Worm (Caenorhabditis elegans) whole organism, L4 larva: Measurements from ENCODE around the gene H35N09.2.

Source experiments
- D1046.2 ChIP-seq: fragments of 200-800 bp; sonication (Bioruptor generic); IDR thresholded peaks from 2 replicates; pipeline ENCODE4 v1.3.6; 2022; ENCODE audit warnings: missing genetic modification characterization, missing compliant biosample characterization
- F10B5.3 ChIP-seq: sonication (generic microtip); optimal IDR thresholded peaks from 2 replicates; lab custom pipeline; 2016; ENCODE audit warnings: mild to moderate bottlenecking, missing genetic modification characterization, missing compliant biosample characterization
- F26F4.8 ChIP-seq: fragments of 200-800 bp; sonication (Bioruptor generic); conservative IDR thresholded peaks from 2 replicates; pipeline ENCODE4 v1.3.6; 2022; ENCODE audit warnings: missing genetic modification characterization, missing compliant biosample characterization
- T20F7.1 ChIP-seq: fragments of 200-800 bp; sonication (Bioruptor generic); optimal IDR thresholded peaks from 2 replicates; lab custom pipeline; 2018; ENCODE audit warnings: mild to moderate bottlenecking, missing genetic modification characterization, missing compliant biosample characterization
- Y48G9A.11 ChIP-seq: fragments of 200-800 bp; sonication (Bioruptor generic); IDR thresholded peaks from 2 replicates; pipeline ENCODE4 v1.3.6; 2022; ENCODE audit warnings: missing genetic modification reagents, missing genetic modification characterization, missing compliant biosample characterization
- Y5F2A.4 ChIP-seq: fragments of 200-800 bp; sonication (Bioruptor generic); optimal IDR thresholded peaks from 2 replicates; lab custom pipeline; 2018; ENCODE audit warnings: mild to moderate bottlenecking, missing genetic modification characterization, missing compliant biosample characterization
- Y75B8A.6 ChIP-seq: fragments of 200-800 bp; sonication (Bioruptor generic); IDR thresholded peaks from 2 replicates; pipeline ENCODE4 v1.3.6; 2022; ENCODE audit warnings: missing genetic modification reagents, missing genetic modification characterization, missing compliant biosample characterization
- ZK337.2 ChIP-seq: fragments of 200-800 bp; sonication (Bioruptor generic); IDR thresholded peaks from 2 replicates; pipeline ENCODE4 v1.3.6; 2022; ENCODE audit warnings: missing genetic modification reagents, missing genetic modification characterization, missing compliant biosample characterization
- aha-1 ChIP-seq: fragments of 150-350 bp; peaks from one replicate; lab custom pipeline; 2014; ENCODE audit warnings: missing biosample characterization, missing genetic modification characterization
- aly-2 ChIP-seq: sonication (generic microtip); optimal IDR thresholded peaks from 2 replicates; lab custom pipeline; 2018; ENCODE audit warnings: missing biosample characterization, missing genetic modification characterization
- attf-4 ChIP-seq: sonication (generic microtip); optimal IDR thresholded peaks from 3 replicates; lab custom pipeline; 2017; ENCODE audit warnings: missing biosample characterization, missing genetic modification characterization
- ceh-20 ChIP-seq: fragments of 200-800 bp; sonication (Bioruptor generic); IDR thresholded peaks from 2 replicates; pipeline ENCODE4 v1.3.6; 2022; ENCODE audit warnings: missing genetic modification reagents, missing genetic modification characterization, missing compliant biosample characterization
- ceh-28 ChIP-seq: fragments of 150-350 bp; optimal IDR thresholded peaks from 2 replicates; lab custom pipeline; 2014; ENCODE audit warnings: missing biosample characterization, missing genetic modification reagents, missing genetic modification characterization
- ceh-32 ChIP-seq: sonication (generic microtip); optimal IDR thresholded peaks from 2 replicates; lab custom pipeline; 2016; ENCODE audit warnings: mild to moderate bottlenecking, missing genetic modification characterization, missing compliant biosample characterization; ENCODE audit not compliant: poor library complexity
- ceh-44 ChIP-seq: fragments of 200-800 bp; sonication (Bioruptor generic); IDR thresholded peaks from 2 replicates; pipeline ENCODE4 v1.3.6; 2022; ENCODE audit warnings: missing genetic modification reagents, missing genetic modification characterization, missing compliant biosample characterization
- cey-2 ChIP-seq: sonication (generic microtip); optimal IDR thresholded peaks from 3 replicates; lab custom pipeline; 2017; ENCODE audit warnings: missing genetic modification characterization, mild to moderate bottlenecking, missing compliant biosample characterization, antibody characterized with exemption, borderline replicate concordance; ENCODE audit not compliant: insufficient read depth
- ctbp-1 ChIP-seq: fragments of 200-800 bp; sonication (Bioruptor generic); IDR thresholded peaks from 2 replicates; pipeline ENCODE4 v1.3.6; 2022; ENCODE audit warnings: missing genetic modification reagents, missing genetic modification characterization, missing compliant biosample characterization
- daf-16 ChIP-seq, 3 experiments: sonication (generic microtip); optimal IDR thresholded peaks; 2 replicates each; lab custom pipeline; 2016 to 2017; ENCODE audit warnings: missing genetic modification characterization in 3 of 3, missing genetic modification reagents in 3 of 3, mild to moderate bottlenecking in 2 of 3, missing compliant biosample characterization in 2 of 3, missing biosample characterization in 1 of 3, moderate library complexity in 1 of 3
- dmd-9 ChIP-seq: fragments of 200-800 bp; sonication (Bioruptor generic); IDR thresholded peaks from 2 replicates; pipeline ENCODE4 v1.3.6; 2022; ENCODE audit warnings: missing genetic modification reagents, missing genetic modification characterization, missing compliant biosample characterization
- dve-1 ChIP-seq: sonication (generic microtip); optimal IDR thresholded peaks from 2 replicates; lab custom pipeline; 2017; ENCODE audit warnings: antibody characterized with exemption, mild to moderate bottlenecking, missing genetic modification characterization, missing compliant biosample characterization; ENCODE audit not compliant: insufficient read depth
- egl-27 ChIP-seq: sonication (generic microtip); optimal IDR thresholded peaks from 3 replicates; lab custom pipeline; 2017; ENCODE audit warnings: missing biosample characterization, missing genetic modification reagents, missing genetic modification characterization
- egl-43 ChIP-seq: fragments of 200-800 bp; sonication (Bioruptor generic); IDR thresholded peaks from 2 replicates; pipeline ENCODE4 v1.3.6; 2022; ENCODE audit warnings: missing genetic modification reagents, missing genetic modification characterization, missing compliant biosample characterization
- hmg-1.1 ChIP-seq: fragments of 200-800 bp; sonication (Bioruptor generic); IDR thresholded peaks from 2 replicates; pipeline ENCODE4 v1.3.6; 2022; ENCODE audit warnings: missing genetic modification reagents, missing genetic modification characterization, missing compliant biosample characterization
- lim-7 ChIP-seq: fragments of 200-800 bp; sonication (Bioruptor generic); IDR thresholded peaks from 2 replicates; pipeline ENCODE4 v1.3.6; 2022; ENCODE audit warnings: missing genetic modification characterization, missing compliant biosample characterization
- lin-13 ChIP-seq: fragments of 150-350 bp; optimal IDR thresholded peaks from 2 replicates; lab custom pipeline; 2014; ENCODE audit warnings: missing biosample characterization, missing genetic modification reagents, missing genetic modification characterization
- lin-15B ChIP-seq: fragments of 150-350 bp; sonication (generic microtip); optimal IDR thresholded peaks from 3 replicates; lab custom pipeline; 2014; ENCODE audit warnings: missing biosample characterization, missing genetic modification characterization
- lir-3 ChIP-seq: sonication (generic microtip); optimal IDR thresholded peaks from 2 replicates; lab custom pipeline; 2016; ENCODE audit warnings: mild to moderate bottlenecking, missing genetic modification characterization, missing compliant biosample characterization
- madf-5 ChIP-seq, 2 experiments: fragments of 200-800 bp; sonication (Bioruptor generic); IDR thresholded peaks; 2 replicates each; pipeline ENCODE4 v1.3.6; 2022; ENCODE audit warnings: missing compliant biosample characterization in 2 of 2, missing genetic modification characterization in 2 of 2
- mdl-1 ChIP-seq, 2 experiments: fragments of 150-350 bp in 1 of 2; sonication (generic microtip) in 1 of 2; optimal IDR thresholded peaks; 2 replicates each; lab custom pipeline; 2014 to 2017; ENCODE audit warnings: missing biosample characterization in 2 of 2, missing genetic modification characterization in 2 of 2
- mdt-29 ChIP-seq: fragments of 200-800 bp; sonication (Bioruptor generic); IDR thresholded peaks from 2 replicates; pipeline ENCODE4 v1.3.6; 2022; ENCODE audit warnings: missing genetic modification reagents, missing genetic modification characterization, missing compliant biosample characterization
- mep-1 ChIP-seq: fragments of 150-350 bp; sonication (generic microtip); optimal IDR thresholded peaks from 3 replicates; lab custom pipeline; 2014; ENCODE audit warnings: missing biosample characterization, missing genetic modification characterization
- mes-2 ChIP-seq: sonication (generic microtip); optimal IDR thresholded peaks from 2 replicates; lab custom pipeline; 2016; ENCODE audit warnings: missing genotype, mild to moderate bottlenecking, missing genetic modification characterization, missing compliant biosample characterization; ENCODE audit not compliant: poor library complexity, severe bottlenecking
- nhr-102 ChIP-seq: sonication (generic microtip); optimal IDR thresholded peaks from 2 replicates; lab custom pipeline; 2016; ENCODE audit warnings: mild to moderate bottlenecking, missing genetic modification characterization, moderate library complexity, missing compliant biosample characterization
- nhr-11 ChIP-seq: fragments of 150-350 bp; optimal IDR thresholded peaks from 2 replicates; lab custom pipeline; 2014; ENCODE audit warnings: missing biosample characterization, missing genetic modification characterization
- nhr-25 ChIP-seq: sonication (generic microtip); optimal IDR thresholded peaks from 2 replicates; lab custom pipeline; 2017; ENCODE audit warnings: missing genetic modification characterization, mild to moderate bottlenecking, missing compliant biosample characterization, antibody characterized with exemption, moderate library complexity, borderline replicate concordance; ENCODE audit not compliant: insufficient read depth
- nhr-48 ChIP-seq: sonication (generic microtip); optimal IDR thresholded peaks from 2 replicates; lab custom pipeline; 2016; ENCODE audit warnings: mild to moderate bottlenecking, missing genetic modification characterization, missing compliant biosample characterization
- nhr-77 ChIP-seq: fragments of 150-350 bp; optimal IDR thresholded peaks from 2 replicates; lab custom pipeline; 2014; ENCODE audit warnings: missing biosample characterization, missing genetic modification characterization
- pha-4 ChIP-seq, 2 experiments: fragments of 150-350 bp in 1 of 2; fragments of 200-800 bp in 1 of 2; sonication (Bioruptor generic) in 1 of 2; IDR thresholded peaks in 1 of 2; optimal IDR thresholded peaks in 1 of 2; 2 replicates each; pipeline versions ENCODE4 v1.3.6 to Lab custom; 2014 to 2022; ENCODE audit warnings: missing genetic modification characterization in 2 of 2, missing genetic modification reagents in 2 of 2, missing biosample characterization in 1 of 2, missing compliant biosample characterization in 1 of 2
- rbr-2 ChIP-seq: sonication (generic microtip); optimal IDR thresholded peaks from 2 replicates; lab custom pipeline; 2016; ENCODE audit warnings: missing genotype, missing genetic modification characterization, missing compliant biosample characterization
- unc-62 ChIP-seq, 3 experiments: fragments of 150-350 bp in 1 of 3; sonication (generic microtip); optimal IDR thresholded peaks in 2 of 3; peaks in 1 of 3; 1 replicate in 1 of 3; 2 replicates in 2 of 3; lab custom pipeline; 2014 to 2017; ENCODE audit warnings: missing biosample characterization in 3 of 3, missing genetic modification characterization in 3 of 3, missing genetic modification reagents in 3 of 3, missing genotype in 1 of 3
- vab-7 ChIP-seq: fragments of 200-800 bp; sonication (Bioruptor generic); IDR thresholded peaks from 2 replicates; pipeline ENCODE4 v1.3.6; 2022; ENCODE audit warnings: missing genetic modification reagents, missing genetic modification characterization, missing compliant biosample characterization
- zag-1 ChIP-seq: fragments of 150-350 bp; optimal IDR thresholded peaks from 2 replicates; lab custom pipeline; 2014; ENCODE audit warnings: missing biosample characterization, missing genetic modification characterization
- zfp-2 ChIP-seq: sonication (generic microtip); optimal IDR thresholded peaks from 2 replicates; lab custom pipeline; 2016; ENCODE audit warnings: mild to moderate bottlenecking, missing genetic modification characterization, missing compliant biosample characterization

H35N09.2 gene

DNA sequence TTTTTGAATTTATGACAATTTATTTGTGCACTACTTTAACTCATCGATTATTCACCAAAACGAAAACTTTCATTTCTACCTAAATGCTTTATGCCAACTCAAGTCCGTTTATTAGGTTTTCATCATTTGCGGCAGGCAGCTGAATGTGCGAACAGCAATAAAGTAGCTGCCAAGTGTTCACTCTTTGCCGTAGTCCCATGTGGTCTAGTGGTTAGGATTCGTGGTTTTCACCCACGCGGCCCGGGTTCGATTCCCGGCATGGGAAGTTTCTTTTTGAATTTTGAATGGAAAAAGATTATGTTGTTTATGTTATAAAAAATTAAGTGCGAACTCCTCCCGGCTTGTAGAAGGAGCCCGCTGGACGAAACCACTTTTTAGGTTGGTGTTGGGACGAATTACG, 41.4 kb upstream of the H35N09.2 start (continued):
- peak; percentile 62; the same call in 1 of the 2 replicates for TF ChIP-seq ceh-20 (GFP tag; lab: Robert Waterston, UW)
- no peak for TF ChIP-seq cey-2 (tag; lab: Kevin White, UChicago)
- TF ChIP-seq hmg-1.1: peak; percentile 83
- TF ChIP-seq ctbp-1 (GFP tag; lab: Robert Waterston, UW): peak; percentile 87

ce11 chrX:8643817-8644216, 39.0 kb upstream of the H35N09.2 start, which contains the start of gene stg-2:
stg-2 (minus strand) TSS chrX:8643917.
- no peak for TF ChIP-seq aha-1
- no peak for TF ChIP-seq egl-27 (tag; lab: Kevin White, UChicago)
- no peak for TF ChIP-seq aly-2 (tag; lab: Kevin White, UChicago)
- TF ChIP-seq ceh-44 (GFP tag; lab: Robert Waterston, UW): no peak
- no peak for TF ChIP-seq dmd-9 (GFP tag; lab: Robert Waterston, UW)
- no peak for TF ChIP-seq nhr-11 (tag; lab: Kevin White, UChicago)
- TF ChIP-seq attf-4 (tag; lab: Kevin White, UChicago): no peak
- no peak for TF ChIP-seq lir-3 (tag; lab: Kevin White, UChicago)
- no peak for TF ChIP-seq dve-1
- TF ChIP-seq egl-43: no peak
- no peak for TF ChIP-seq rbr-2 (tag; lab: Kevin White, UChicago)
- TF ChIP-seq zag-1 (tag; lab: Kevin White, UChicago): no peak
- no peak for TF ChIP-seq nhr-102 (tag; lab: Kevin White, UChicago)
- no peak for TF ChIP-seq lin-15B (tag; lab: Kevin White, UChicago)
- no peak for TF ChIP-seq lin-13 (GFP tag; lab: Kevin White, UChicago)
- no peak for TF ChIP-seq Y75B8A.6 (GFP tag; lab: Robert Waterston, UW)
- no peak for TF ChIP-seq pha-4 (GFP tag; IDR thresholded peaks at IDR 0.05; lab: Robert Waterston, UW)
- no peak for TF ChIP-seq pha-4 (tag; optimal IDR thresholded peaks at IDR 0.05; lab: Kevin White, UChicago)
- TF ChIP-seq zfp-2 (tag; lab: Kevin White, UChicago): no peak
- no peak for TF ChIP-seq D1046.2 (GFP tag; lab: Robert Waterston, UW)

ce11 chrX:8640654-8641053, 35.8 kb upstream of the H35N09.2 start:
- TF ChIP-seq ceh-28 (tag; lab: Kevin White, UChicago) (no peak), madf-5 (GFP tag; IDR thresholded peaks at IDR 0.05; lab: Robert Waterston, UW) (peak in 1 of 2 experiments; percentile 63; a peak in 1 of 4 replicates), nhr-25 (tag; lab: Kevin White, UChicago) (no peak), nhr-48 (tag; lab: Kevin White, UChicago) (peak; percentile 21), mdt-29 (GFP tag; lab: Robert Waterston, UW) (peak; percentile 62; the same call in 1 of the 2 replicates), Y5F2A.4 (GFP tag; lab: Kevin White, UChicago) (peak; percentile 20), F26F4.8 (0 out of 2 replicates have a peak, but pooled peaks have one; percentile 45), vab-7 (peak; percentile 62), cey-2 (tag; lab: Kevin White, UChicago) (no peak), daf-16 (GFP tag; optimal IDR thresholded peaks at IDR 0.05; lab: Kevin White, UChicago) (peak; percentile 9 to 81), daf-16 (tag; optimal IDR thresholded peaks at IDR 0.05; lab: Kevin White, UChicago) (peak; percentile 57), ZK337.2 (GFP tag; lab: Robert Waterston, UW) (no peak), Y48G9A.11 (0 out of 2 replicates have a peak, but pooled peaks have one; percentile 14), F10B5.3 (tag; lab: Kevin White, UChicago) (no peak), unc-62 (GFP tag; optimal IDR thresholded peaks at IDR 0.05 in 1 of 2; lab: Kevin White, UChicago) (no peak), unc-62 (tag; optimal IDR thresholded peaks at IDR 0.05; lab: Kevin White, UChicago) (no peak), ceh-32 (tag; lab: Kevin White, UChicago) (no peak), nhr-77 (tag; lab: Kevin White, UChicago) (no peak), ceh-44 (GFP tag; lab: Robert Waterston, UW) (peak; percentile 65), mep-1 (tag; lab: Kevin White, UChicago) (peak; percentile 34), lim-7 (GFP tag; lab: Robert Waterston, UW) (peak; percentile 78), T20F7.1 (no peak), mes-2 (tag; lab: Kevin White, UChicago) (peak; percentile 65), aha-1 (peak; percentile 34), pha-4 (GFP tag; IDR thresholded peaks at IDR 0.05; lab: Robert Waterston, UW) (peak; percentile 79), pha-4 (tag; optimal IDR thresholded peaks at IDR 0.05; lab: Kevin White, UChicago) (no peak), ctbp-1 (GFP tag; lab: Robert Waterston, UW) (0 out of 2 replicates have a peak, but pooled peaks have one; percentile 40), mdl-1 (tag; optimal IDR thresholded peaks at IDR 0.05; lab: Kevin White, UChicago) (no peak), dve-1 (peak; percentile 53), egl-27 (tag; lab: Kevin White, UChicago) (no peak)
